Worm (Caenorhabditis elegans): Measurements from ENCODE around the gene Y72A10A.1.

Y72A10A.1 gene

ce11 chrX:6085824-6086223 is 52.3 kb downstream of the Y72A10A.1 start, which contains the start of gene C45B2.1:
Gene C45B2.1 (plus strand): TSS chrX:6086124.
- TF ChIP-seq fkh-3 (tag; optimal IDR thresholded peaks at IDR 0.05): no peak
- no peak for TF ChIP-seq attf-3 (GFP tag; conservative IDR thresholded peaks at IDR 0.05)
- no peak for TF ChIP-seq ztf-28 (GFP tag; IDR thresholded peaks at IDR 0.05)
- no peak for TF ChIP-seq hsf-1 (GFP tag; IDR thresholded peaks at IDR 0.05)
- no peak for TF ChIP-seq rpc-1 (optimal IDR thresholded peaks at IDR 0.05)
- no peak for TF ChIP-seq rpc-1 (tag; optimal IDR thresholded peaks at IDR 0.05)
- TF ChIP-seq Y56A3A.18 (GFP tag; IDR thresholded peaks at IDR 0.05): no peak
- TF ChIP-seq F33H1.4 (GFP tag; IDR thresholded peaks at IDR 0.05): no peak
- TF ChIP-seq ets-4 (GFP tag; optimal IDR thresholded peaks at IDR 0.05): no peak
- TF ChIP-seq F55B11.4 (tag; optimal IDR thresholded peaks at IDR 0.05; ENCODE audit: borderline replicate concordance, insufficient read depth): no peak
- TF ChIP-seq akir-1 (GFP tag; optimal IDR thresholded peaks at IDR 0.05): no peak
- no peak for TF ChIP-seq athp-1 (tag; optimal IDR thresholded peaks at IDR 0.05)
- TF ChIP-seq K11D2.4 (GFP tag; IDR thresholded peaks at IDR 0.05): no peak
- TF ChIP-seq nfyb-1 (GFP tag; IDR thresholded peaks at IDR 0.05): no peak
- TF ChIP-seq ztf-26 (tag; optimal IDR thresholded peaks at IDR 0.05): no peak
- TF ChIP-seq zim-3 (tag; optimal IDR thresholded peaks at IDR 0.05): no peak
- no peak for TF ChIP-seq nhr-80 (tag; optimal IDR thresholded peaks at IDR 0.05)
- TF ChIP-seq K12H6.12 (tag; optimal IDR thresholded peaks at IDR 0.05): no peak
- TF ChIP-seq sdz-38 (tag; optimal IDR thresholded peaks at IDR 0.05): no peak
- no peak for TF ChIP-seq ceh-91 (GFP tag; IDR thresholded peaks at IDR 0.05)
- TF ChIP-seq ekl-4 (GFP tag; IDR thresholded peaks at IDR 0.05): no peak

- TF ChIP-seq nhr-179 (tag; optimal IDR thresholded peaks at IDR 0.05) (no peak), unc-62 (GFP tag; optimal IDR thresholded peaks at IDR 0.05) (no peak), pha-4 (tag; optimal IDR thresholded peaks at IDR 0.05) (no peak), T07F8.4 (tag; optimal IDR thresholded peaks at IDR 0.05) (no peak), rpc-1 (optimal IDR thresholded peaks at IDR 0.05) (no peak), rpc-1 (tag; optimal IDR thresholded peaks at IDR 0.05) (no peak), ccch-3 (GFP tag; optimal IDR thresholded peaks at IDR 0.05) (no peak), sdz-38 (tag; optimal IDR thresholded peaks at IDR 0.05) (no peak), tbx-9 (tag; optimal IDR thresholded peaks at IDR 0.05; ENCODE audit: borderline replicate concordance) (no peak), hlh-26 (GFP tag; conservative IDR thresholded peaks at IDR 0.05) (no peak), hmg-20 (GFP tag; IDR thresholded peaks at IDR 0.05) (no peak)
Measured at ce11 chrX:6084439-6084838, 53.7 kb downstream of the Y72A10A.1 start, which contains the start of gene C45B2.2. Gene C45B2.2 (plus strand): TSS chrX:6084739.

- TF ChIP-seq lin-54 (GFP tag; optimal IDR thresholded peaks at IDR 0.05) (no peak), aptf-2 (GFP tag; conservative IDR thresholded peaks at IDR 0.05) (no peak), nfyb-1 (GFP tag; IDR thresholded peaks at IDR 0.05) (no peak), F57C9.4 (tag; optimal IDR thresholded peaks at IDR 0.05) (no peak), nhr-90 (tag; optimal IDR thresholded peaks at IDR 0.05) (no peak), Y79H2A.3 (GFP tag; conservative IDR thresholded peaks at IDR 0.05) (no peak), Y53G8AR.9 (GFP tag; conservative IDR thresholded peaks at IDR 0.05) (no peak), lin-26 (GFP tag; IDR thresholded peaks at IDR 0.05) (no peak), akir-1 (GFP tag; optimal IDR thresholded peaks at IDR 0.05) (no peak), nhr-27 (tag; optimal IDR thresholded peaks at IDR 0.05) (no peak), sdz-38 (tag; optimal IDR thresholded peaks at IDR 0.05) (no peak), lsl-1 (GFP tag; optimal IDR thresholded peaks at IDR 0.05) (no peak), egl-18 (GFP tag; IDR thresholded peaks at IDR 0.05) (no peak), ztf-28 (GFP tag; IDR thresholded peaks at IDR 0.05) (no peak), F33H1.4 (GFP tag; IDR thresholded peaks at IDR 0.05) (no peak), nfya-1 (tag; optimal IDR thresholded peaks at IDR 0.05; ENCODE audit: borderline replicate concordance, insufficient read depth) (no peak)
Measured at ce11 chrX:6082660-6083059, 55.5 kb downstream of the Y72A10A.1 start, which contains the start of gene C45B2.3. Gene C45B2.3 (plus strand): TSS chrX:6082960.
